Worm (Caenorhabditis elegans): Measurements from ENCODE around the gene F46C8.8.

- TF ChIP-seq nhr-179 (tag; optimal IDR thresholded peaks at IDR 0.05) (no peak), ztf-3 (GFP tag; optimal IDR thresholded peaks at IDR 0.05) (no peak), ztf-28 (GFP tag; IDR thresholded peaks at IDR 0.05) (no peak), unc-130 (GFP tag; optimal IDR thresholded peaks at IDR 0.05) (no peak), snpc-4 (GFP tag; optimal IDR thresholded peaks at IDR 0.05) (no peak), snpc-4 (tag; optimal IDR thresholded peaks at IDR 0.05) (no peak), hlh-12 (tag; optimal IDR thresholded peaks at IDR 0.05) (no peak), nfya-1 (tag; optimal IDR thresholded peaks at IDR 0.05; ENCODE audit: borderline replicate concordance, insufficient read depth) (no peak), unc-62 (GFP tag; optimal IDR thresholded peaks at IDR 0.05) (no peak), ama-1 (optimal IDR thresholded peaks at IDR 0.05) (no peak), ama-1 (GFP tag; optimal IDR thresholded peaks at IDR 0.05) (no peak)
These were observed 4.8 kb upstream of the F46C8.8 start, which contains the start of the genes PDB1.1 and F08C6.5 for ce11 chrX:7558928-7559455.

All from whole organism, young adult.